Fruit fly (Drosophila melanogaster): ENCODE data around the gene CG34279.
A peak's percentile ranks its signal among the peaks of the same experiment; 100 is the strongest.

Gene CG34279

dm6 chr3R:17394318-17395188 lies 8.5 kb downstream of the CG34279 start, which contains the start of gene CREG (continued):
- TF ChIP-seq CG32006 (GFP tag; optimal IDR thresholded peaks at IDR 0.05) (peak; percentile 69), CG11902 (GFP tag; optimal IDR thresholded peaks at IDR 0.05) (peak; percentile 41), dac (GFP tag; optimal IDR thresholded peaks at IDR 0.05) (no peak), Smox (GFP tag; optimal IDR thresholded peaks at IDR 0.05) (peak; percentile 55), CG10669 (GFP tag; optimal IDR thresholded peaks at IDR 0.05) (peak; percentile 6), CG8319 (GFP tag; optimal IDR thresholded peaks at IDR 0.05) (no peak), CG3032 (tag; optimal IDR thresholded peaks at IDR 0.05) (no peak), CG4318 (GFP tag; optimal IDR thresholded peaks at IDR 0.05) (peak; percentile 36), acj6 (GFP tag; optimal IDR thresholded peaks at IDR 0.05) (peak; percentile 32), Hr4 (GFP tag; optimal IDR thresholded peaks at IDR 0.05) (peak; percentile 48), lz (GFP tag; optimal IDR thresholded peaks at IDR 0.05) (peak; percentile 43), fd59A (GFP tag; optimal IDR thresholded peaks at IDR 0.05) (no peak), fd85E (GFP tag; optimal IDR thresholded peaks at IDR 0.05) (no peak), topi (GFP tag; optimal IDR thresholded peaks at IDR 0.05) (peak; percentile 65), CG34406 (GFP tag; optimal IDR thresholded peaks at IDR 0.05) (peak; percentile 45), Hr39 (GFP tag; optimal IDR thresholded peaks at IDR 0.05) (peak; percentile 26), CG11294 (GFP tag; IDR thresholded peaks at IDR 0.05) (no peak), pdm3 (GFP tag; optimal IDR thresholded peaks at IDR 0.05) (peak; percentile 62), Gug (GFP tag; IDR thresholded peaks at IDR 0.05) (no peak), CG9139 (GFP tag; optimal IDR thresholded peaks at IDR 0.05) (no peak)

dm6 chr3R:17391313-17391845 lies 11.7 kb downstream of the CG34279 start, which contains the start of the genes Brf and sds22:
Brf (minus strand) TSS chr3R:17391337.
sds22 (plus strand) TSS chr3R:17391594.
- TF ChIP-seq CG16779 (tag; optimal IDR thresholded peaks at IDR 0.05) (peak; percentile 77), CG10631 (GFP tag; optimal IDR thresholded peaks at IDR 0.05) (peak; percentile 98), Eip78C (GFP tag) (peak; percentile 97), CG6792 (GFP tag; optimal IDR thresholded peaks at IDR 0.05) (peak; percentile 93), CG3919 (GFP tag; optimal IDR thresholded peaks at IDR 0.05) (peak; percentile 95), topi (GFP tag; optimal IDR thresholded peaks at IDR 0.05) (peak; percentile 96), CG11294 (GFP tag; IDR thresholded peaks at IDR 0.05) (peak; percentile 89), CG3032 (tag; optimal IDR thresholded peaks at IDR 0.05) (peak; percentile 96), CG32006 (GFP tag; optimal IDR thresholded peaks at IDR 0.05) (peak; percentile 95), CG8119 (GFP tag; IDR thresholded peaks at IDR 0.05) (peak; percentile 88), CG11902 (GFP tag; optimal IDR thresholded peaks at IDR 0.05) (peak; percentile 93), Hr39 (GFP tag; optimal IDR thresholded peaks at IDR 0.05) (peak; percentile 98), Lpt (GFP tag; optimal IDR thresholded peaks at IDR 0.05) (peak; percentile 91), salr (GFP tag; optimal IDR thresholded peaks at IDR 0.05) (peak; percentile 77 to 93), CG31627 (GFP tag; optimal IDR thresholded peaks at IDR 0.05) (peak; percentile 98), CG6276 (GFP tag; optimal IDR thresholded peaks at IDR 0.05) (peak; percentile 79), Eip93F (GFP tag; optimal IDR thresholded peaks at IDR 0.05) (peak; percentile 86), Hr4 (GFP tag; optimal IDR thresholded peaks at IDR 0.05) (peak; percentile 96), vri (GFP tag; optimal IDR thresholded peaks at IDR 0.05) (peak; percentile 90), pdm3 (GFP tag; optimal IDR thresholded peaks at IDR 0.05) (peak; percentile 98), CG34406 (GFP tag; optimal IDR thresholded peaks at IDR 0.05) (peak; percentile 94), achi (GFP tag; optimal IDR thresholded peaks at IDR 0.05) (peak; percentile 95), lz (GFP tag; optimal IDR thresholded peaks at IDR 0.05) (peak; percentile 97), cyc (GFP tag; optimal IDR thresholded peaks at IDR 0.05) (peak; percentile 98), acj6 (GFP tag; optimal IDR thresholded peaks at IDR 0.05) (peak; percentile 96), CG11762 (GFP tag; optimal IDR thresholded peaks at IDR 0.05; ENCODE audit: insufficient read depth) (peak; percentile 92), Eip75B (GFP tag; optimal IDR thresholded peaks at IDR 0.05) (peak; percentile 94), esn (GFP tag; optimal IDR thresholded peaks at IDR 0.05) (peak; percentile 97), fd59A (GFP tag; optimal IDR thresholded peaks at IDR 0.05) (peak; percentile 87), dac (GFP tag; optimal IDR thresholded peaks at IDR 0.05) (peak; percentile 75), CG7368 (GFP tag; optimal IDR thresholded peaks at IDR 0.05) (peak; percentile 93), CG4318 (GFP tag; optimal IDR thresholded peaks at IDR 0.05) (peak; percentile 93), eg (GFP tag; IDR thresholded peaks at IDR 0.05) (peak; percentile 89), CG6808 (GFP tag; optimal IDR thresholded peaks at IDR 0.05) (peak; percentile 86), Blimp-1 (GFP tag; optimal IDR thresholded peaks at IDR 0.05) (peak; percentile 85), Gug (GFP tag; IDR thresholded peaks at IDR 0.05) (peak; percentile 87), CG9139 (GFP tag; optimal IDR thresholded peaks at IDR 0.05) (peak; percentile 85), Sox102F (GFP tag; optimal IDR thresholded peaks at IDR 0.05) (peak; percentile 94), Sox14 (GFP tag; optimal IDR thresholded peaks at IDR 0.05) (peak; percentile 96), ss (GFP tag; optimal IDR thresholded peaks at IDR 0.05) (peak; percentile 69 to 89), fd85E (GFP tag; optimal IDR thresholded peaks at IDR 0.05) (peak; percentile 69)
